Worm (Caenorhabditis elegans) whole organism, early embryonic: Measurements from ENCODE around the gene mdt-17.

Source experiments
- ama-1 ChIP-seq: fragments of 150-350 bp; optimal IDR thresholded peaks from 2 replicates; lab custom pipeline; 2014
- ceh-13 ChIP-seq: fragments of 200-800 bp; sonication (Bioruptor generic); optimal IDR thresholded peaks from 2 replicates; lab custom pipeline; 2018; ENCODE audit warnings: mild to moderate bottlenecking, missing genetic modification characterization, missing compliant biosample characterization
- ets-7 ChIP-seq: sonication (generic microtip); optimal IDR thresholded peaks from 2 replicates; lab custom pipeline; 2016; ENCODE audit warnings: missing genotype, missing genetic modification characterization, missing compliant biosample characterization
- flt-1 ChIP-seq: fragments of 200-800 bp; sonication (Bioruptor generic); IDR thresholded peaks from 2 replicates; pipeline ENCODE4 v1.3.6; 2022; ENCODE audit warnings: missing genetic modification characterization, missing compliant biosample characterization
- hmbx-1 ChIP-seq: sonication (generic microtip); optimal IDR thresholded peaks from 2 replicates; lab custom pipeline; 2016; ENCODE audit warnings: mild to moderate bottlenecking, missing genetic modification characterization, missing compliant biosample characterization
- hmg-4 ChIP-seq: fragments of 200-800 bp; sonication (Bioruptor generic); optimal IDR thresholded peaks from 2 replicates; lab custom pipeline; 2018; ENCODE audit warnings: mild to moderate bottlenecking, missing genetic modification characterization, missing compliant biosample characterization
- hnd-1 ChIP-seq: sonication (generic microtip); optimal IDR thresholded peaks from 2 replicates; lab custom pipeline; 2016; ENCODE audit warnings: missing genetic modification characterization, missing compliant biosample characterization
- pes-1 ChIP-seq: fragments of 200-800 bp; sonication (Bioruptor generic); IDR thresholded peaks from 2 replicates; pipeline ENCODE4 v1.3.6; 2022; ENCODE audit warnings: missing genetic modification reagents, missing genetic modification characterization, missing compliant biosample characterization
- scrt-1 ChIP-seq: fragments of 200-800 bp; sonication (Bioruptor generic); IDR thresholded peaks from 2 replicates; pipeline ENCODE4 v1.3.6; 2022; ENCODE audit warnings: missing genetic modification characterization, missing compliant biosample characterization
- sea-1 ChIP-seq: fragments of 200-800 bp; sonication (Bioruptor generic); conservative IDR thresholded peaks from 2 replicates; pipeline ENCODE4 v1.3.6; 2022; ENCODE audit warnings: missing genetic modification characterization, missing compliant biosample characterization
- tbx-11 ChIP-seq: fragments of 200-800 bp; sonication (Bioruptor generic); IDR thresholded peaks from 2 replicates; pipeline ENCODE4 v1.3.6; 2022; ENCODE audit warnings: missing genetic modification characterization, missing compliant biosample characterization

ce11 chrV:20225312-20225711, 41.7 kb downstream of the mdt-17 start:
- TF ChIP-seq hnd-1 (tag; lab: Kevin White, UChicago): no peak
- no peak for TF ChIP-seq ama-1 (lab: Kevin White, UChicago)
- TF ChIP-seq tbx-11 (GFP tag; lab: Robert Waterston, UW): no peak
- no peak for TF ChIP-seq pes-1 (GFP tag; lab: Robert Waterston, UW)
- no peak for TF ChIP-seq scrt-1 (GFP tag; lab: Robert Waterston, UW)
- no peak for TF ChIP-seq hmg-4
- no peak for TF ChIP-seq ceh-13 (GFP tag; lab: Kevin White, UChicago)
- no peak for TF ChIP-seq hmbx-1 (tag; lab: Kevin White, UChicago)
- TF ChIP-seq flt-1 (GFP tag; lab: Robert Waterston, UW): no peak
- TF ChIP-seq ets-7 (tag; lab: Kevin White, UChicago): no peak
- no peak for TF ChIP-seq sea-1
